Worm (Caenorhabditis elegans): ENCODE results near the gene irld-12.
A peak's percentile ranks its signal among the peaks of the same experiment; 100 is the strongest.

ce11 chrV:3024274-3024673, 3.1 kb upstream of the irld-12 start, which contains the start of gene asp-8:
- TF ChIP-seq ets-5 (GFP tag; IDR thresholded peaks at IDR 0.05) (no peak), ceh-88 (GFP tag; IDR thresholded peaks at IDR 0.05) (no peak), dpl-1 (GFP tag; optimal IDR thresholded peaks at IDR 0.05) (no peak), tbx-2 (tag; optimal IDR thresholded peaks at IDR 0.05) (no peak), aly-2 (tag; optimal IDR thresholded peaks at IDR 0.05) (no peak), elt-2 (tag; optimal IDR thresholded peaks at IDR 0.05) (peak; percentile 60), nhr-84 (tag; optimal IDR thresholded peaks at IDR 0.05) (no peak), F16B12.6 (tag; optimal IDR thresholded peaks at IDR 0.05) (no peak), nhr-20 (tag; optimal IDR thresholded peaks at IDR 0.05) (no peak), nhr-28 (tag; optimal IDR thresholded peaks at IDR 0.05) (no peak), mdl-1 (tag; optimal IDR thresholded peaks at IDR 0.05) (no peak), unc-130 (tag; optimal IDR thresholded peaks at IDR 0.05) (no peak), zag-1 (tag; optimal IDR thresholded peaks at IDR 0.05) (no peak)
